Worm (Caenorhabditis elegans) whole organism, late embryonic: Measurements from ENCODE around the gene R07C12.3.

Experiments used
- K09A11.1 ChIP-seq: sonication (generic microtip); optimal IDR thresholded peaks from 2 replicates; lab custom pipeline; 2017; ENCODE audit warnings: antibody characterized with exemption, mild to moderate bottlenecking, missing genetic modification characterization, missing compliant biosample characterization; ENCODE audit not compliant: insufficient read depth
- ama-1 ChIP-seq: fragments of 150-350 bp; optimal IDR thresholded peaks from 2 replicates; lab custom pipeline; 2014
- ceh-14 ChIP-seq: sonication (generic microtip); optimal IDR thresholded peaks from 2 replicates; lab custom pipeline; 2016; ENCODE audit warnings: missing genotype, missing genetic modification characterization, missing compliant biosample characterization
- ceh-48 ChIP-seq: sonication (generic microtip); optimal IDR thresholded peaks from 2 replicates; lab custom pipeline; 2016; ENCODE audit warnings: missing genetic modification characterization, inconsistent platforms, missing compliant biosample characterization
- elt-2 ChIP-seq: sonication (generic microtip); optimal IDR thresholded peaks from 2 replicates; lab custom pipeline; 2016; ENCODE audit warnings: missing genetic modification reagents, missing genetic modification characterization, missing compliant biosample characterization
- madf-2 ChIP-seq: sonication (generic microtip); optimal IDR thresholded peaks from 2 replicates; lab custom pipeline; 2017; ENCODE audit warnings: missing genetic modification characterization, missing compliant biosample characterization
- nhr-11 ChIP-seq: fragments of 150-350 bp; optimal IDR thresholded peaks from 2 replicates; lab custom pipeline; 2014; ENCODE audit warnings: missing biosample characterization, missing genetic modification characterization
- pha-2 ChIP-seq: sonication (generic microtip); optimal IDR thresholded peaks from 2 replicates; lab custom pipeline; 2017; ENCODE audit warnings: mild to moderate bottlenecking, missing genetic modification characterization, missing compliant biosample characterization
- ref-2 ChIP-seq: sonication (generic microtip); optimal IDR thresholded peaks from 2 replicates; lab custom pipeline; 2016; ENCODE audit warnings: missing genetic modification characterization, missing compliant biosample characterization
- unc-55 ChIP-seq: sonication (generic microtip); optimal IDR thresholded peaks from 2 replicates; lab custom pipeline; 2017; ENCODE audit warnings: missing biosample characterization, missing genetic modification reagents, missing genetic modification characterization
- unc-86 ChIP-seq: sonication (generic microtip); optimal IDR thresholded peaks from 2 replicates; lab custom pipeline; 2016; ENCODE audit warnings: missing genetic modification characterization, missing compliant biosample characterization

DNA sequence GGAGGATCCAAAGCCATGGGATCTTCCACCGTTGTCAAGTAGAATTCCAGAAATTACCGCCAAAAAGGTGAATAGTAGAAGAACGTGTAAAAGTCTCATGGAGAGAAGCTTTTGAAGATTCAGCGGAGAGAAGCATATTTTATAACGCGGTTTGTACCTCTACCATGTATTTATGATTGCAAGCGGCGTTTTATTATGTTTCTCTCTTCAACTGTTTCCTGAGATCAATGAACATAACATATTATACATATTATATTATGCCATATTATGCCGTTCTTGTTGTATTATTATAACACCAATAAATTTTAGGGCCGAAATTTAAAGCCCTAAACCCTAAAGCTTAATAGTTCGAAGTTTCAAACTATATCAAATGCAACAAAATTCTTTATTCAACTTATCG is 4.6 kb upstream of the R07C12.3 start, which contains the start of gene F49F1.18:
- no peak for TF ChIP-seq ceh-14
- TF ChIP-seq elt-2 (tag; lab: Kevin White, UChicago) = no peak
- no peak for TF ChIP-seq ref-2
- no peak for TF ChIP-seq ceh-48 (tag; lab: Kevin White, UChicago)
- TF ChIP-seq nhr-11 (tag; lab: Kevin White, UChicago) = no peak
- TF ChIP-seq unc-86 (tag; lab: Kevin White, UChicago) = no peak
- TF ChIP-seq madf-2 (tag; lab: Kevin White, UChicago) = no peak
- TF ChIP-seq ama-1 (lab: Kevin White, UChicago) = no peak
- TF ChIP-seq pha-2 (tag; lab: Kevin White, UChicago) = no peak
- no peak for TF ChIP-seq unc-55 (GFP tag; lab: Kevin White, UChicago)
- TF ChIP-seq K09A11.1 (tag; lab: Kevin White, UChicago) = no peak
